Worm (Caenorhabditis elegans) whole organism, L4 larva: Measurements from ENCODE around the gene nmad-1.

Experiments used
- D1046.2 ChIP-seq: fragments of 200-800 bp; sonication (Bioruptor generic); IDR thresholded peaks from 2 replicates; pipeline ENCODE4 v1.3.6; 2022; ENCODE audit warnings: missing genetic modification characterization, missing compliant biosample characterization
- F10B5.3 ChIP-seq: sonication (generic microtip); optimal IDR thresholded peaks from 2 replicates; lab custom pipeline; 2016; ENCODE audit warnings: mild to moderate bottlenecking, missing genetic modification characterization, missing compliant biosample characterization
- F26F4.8 ChIP-seq: fragments of 200-800 bp; sonication (Bioruptor generic); conservative IDR thresholded peaks from 2 replicates; pipeline ENCODE4 v1.3.6; 2022; ENCODE audit warnings: missing genetic modification characterization, missing compliant biosample characterization
- F37D6.2 ChIP-seq: sonication (generic microtip); optimal IDR thresholded peaks from 2 replicates; lab custom pipeline; 2016; ENCODE audit warnings: mild to moderate bottlenecking, missing genetic modification characterization, missing compliant biosample characterization
- F49E8.2 ChIP-seq: sonication (generic microtip); optimal IDR thresholded peaks from 2 replicates; lab custom pipeline; 2016; ENCODE audit warnings: missing compliant biosample characterization, mild to moderate bottlenecking, missing genetic modification characterization, borderline replicate concordance
- T26A8.4 ChIP-seq: fragments of 200-800 bp; sonication (Bioruptor generic); IDR thresholded peaks from 2 replicates; pipeline ENCODE4 v1.3.6; 2022; ENCODE audit warnings: missing genetic modification characterization, missing compliant biosample characterization
- Y105C5A.15 ChIP-seq: fragments of 200-800 bp; sonication (Bioruptor generic); IDR thresholded peaks from 2 replicates; pipeline ENCODE4 v1.3.6; 2022; ENCODE audit warnings: missing genetic modification characterization, missing compliant biosample characterization
- Y48G9A.11 ChIP-seq: fragments of 200-800 bp; sonication (Bioruptor generic); IDR thresholded peaks from 2 replicates; pipeline ENCODE4 v1.3.6; 2022; ENCODE audit warnings: missing genetic modification reagents, missing genetic modification characterization, missing compliant biosample characterization
- Y5F2A.4 ChIP-seq: fragments of 200-800 bp; sonication (Bioruptor generic); optimal IDR thresholded peaks from 2 replicates; lab custom pipeline; 2018; ENCODE audit warnings: mild to moderate bottlenecking, missing genetic modification characterization, missing compliant biosample characterization
- ceh-28 ChIP-seq: fragments of 150-350 bp; optimal IDR thresholded peaks from 2 replicates; lab custom pipeline; 2014; ENCODE audit warnings: missing biosample characterization, missing genetic modification reagents, missing genetic modification characterization
- cey-2 ChIP-seq: sonication (generic microtip); optimal IDR thresholded peaks from 3 replicates; lab custom pipeline; 2017; ENCODE audit warnings: missing genetic modification characterization, mild to moderate bottlenecking, missing compliant biosample characterization, antibody characterized with exemption, borderline replicate concordance; ENCODE audit not compliant: insufficient read depth
- daf-8 ChIP-seq: fragments of 200-800 bp; sonication (Bioruptor generic); IDR thresholded peaks from 2 replicates; pipeline ENCODE4 v1.3.6; 2022; ENCODE audit warnings: missing genetic modification characterization, missing compliant biosample characterization
- dmd-8 ChIP-seq: fragments of 200-800 bp; sonication (Bioruptor generic); IDR thresholded peaks from 2 replicates; pipeline ENCODE4 v1.3.6; 2022; ENCODE audit warnings: missing genetic modification characterization, missing compliant biosample characterization
- dmd-9 ChIP-seq: fragments of 200-800 bp; sonication (Bioruptor generic); IDR thresholded peaks from 2 replicates; pipeline ENCODE4 v1.3.6; 2022; ENCODE audit warnings: missing genetic modification reagents, missing genetic modification characterization, missing compliant biosample characterization
- dpl-1 ChIP-seq: fragments of 150-350 bp; optimal IDR thresholded peaks from 2 replicates; lab custom pipeline; 2014; ENCODE audit warnings: missing biosample characterization, missing genetic modification reagents, missing genetic modification characterization
- duxl-1 ChIP-seq: sonication (generic microtip); optimal IDR thresholded peaks from 2 replicates; lab custom pipeline; 2016; ENCODE audit warnings: mild to moderate bottlenecking, missing genetic modification characterization, moderate library complexity, missing compliant biosample characterization; ENCODE audit not compliant: poor library complexity
- dve-1 ChIP-seq: sonication (generic microtip); optimal IDR thresholded peaks from 2 replicates; lab custom pipeline; 2017; ENCODE audit warnings: antibody characterized with exemption, mild to moderate bottlenecking, missing genetic modification characterization, missing compliant biosample characterization; ENCODE audit not compliant: insufficient read depth
- fkh-10 ChIP-seq: fragments of 150-350 bp; optimal IDR thresholded peaks from 2 replicates; lab custom pipeline; 2014; ENCODE audit warnings: missing biosample characterization, missing genetic modification reagents, missing genetic modification characterization
- hif-1 ChIP-seq, 2 experiments: sonication (generic microtip); optimal IDR thresholded peaks; 2 replicates each; lab custom pipeline; 2016 to 2017; ENCODE audit warnings: missing compliant biosample characterization in 2 of 2, missing genetic modification characterization in 2 of 2, missing genetic modification reagents in 2 of 2, missing genotype in 2 of 2, mild to moderate bottlenecking in 1 of 2
- hlh-11 ChIP-seq: fragments of 200-800 bp; sonication (Bioruptor generic); optimal IDR thresholded peaks from 2 replicates; lab custom pipeline; 2018; ENCODE audit warnings: mild to moderate bottlenecking, missing genetic modification characterization, missing compliant biosample characterization
- jun-1 ChIP-seq: fragments of 150-350 bp; optimal IDR thresholded peaks from 2 replicates; lab custom pipeline; 2014; ENCODE audit warnings: missing biosample characterization, missing genetic modification reagents, missing genetic modification characterization
- lin-1 ChIP-seq: fragments of 200-800 bp; sonication (Bioruptor generic); IDR thresholded peaks from 2 replicates; pipeline ENCODE4 v1.3.6; 2022; ENCODE audit warnings: missing genetic modification reagents, missing genetic modification characterization, missing compliant biosample characterization
- lin-29 ChIP-seq: fragments of 200-800 bp; sonication (Bioruptor generic); IDR thresholded peaks from 2 replicates; pipeline ENCODE4 v1.3.6; 2022; ENCODE audit warnings: missing genetic modification reagents, missing genetic modification characterization, missing compliant biosample characterization
- lin-38 ChIP-seq: fragments of 200-800 bp; sonication (Bioruptor generic); IDR thresholded peaks from 2 replicates; pipeline ENCODE4 v1.3.6; 2022; ENCODE audit warnings: missing genetic modification reagents, missing genetic modification characterization, missing compliant biosample characterization
- madf-5 ChIP-seq, 2 experiments: fragments of 200-800 bp; sonication (Bioruptor generic); IDR thresholded peaks; 2 replicates each; pipeline ENCODE4 v1.3.6; 2022; ENCODE audit warnings: missing compliant biosample characterization in 2 of 2, missing genetic modification characterization in 2 of 2
- madf-9 ChIP-seq: fragments of 200-800 bp; sonication (Bioruptor generic); conservative IDR thresholded peaks from 2 replicates; pipeline ENCODE4 v1.3.6; 2022; ENCODE audit warnings: missing genetic modification reagents, missing genetic modification characterization, missing compliant biosample characterization
- mdl-1 ChIP-seq, 2 experiments: fragments of 150-350 bp in 1 of 2; sonication (generic microtip) in 1 of 2; optimal IDR thresholded peaks; 2 replicates each; lab custom pipeline; 2014 to 2017; ENCODE audit warnings: missing biosample characterization in 2 of 2, missing genetic modification characterization in 2 of 2
- mep-1 ChIP-seq: fragments of 150-350 bp; sonication (generic microtip); optimal IDR thresholded peaks from 3 replicates; lab custom pipeline; 2014; ENCODE audit warnings: missing biosample characterization, missing genetic modification characterization
- mes-2 ChIP-seq: sonication (generic microtip); optimal IDR thresholded peaks from 2 replicates; lab custom pipeline; 2016; ENCODE audit warnings: missing genotype, mild to moderate bottlenecking, missing genetic modification characterization, missing compliant biosample characterization; ENCODE audit not compliant: poor library complexity, severe bottlenecking
- mxl-2 ChIP-seq: fragments of 200-800 bp; sonication (Bioruptor generic); conservative IDR thresholded peaks from 2 replicates; pipeline ENCODE4 v1.3.6; 2022; ENCODE audit warnings: missing genetic modification reagents, missing genetic modification characterization, missing compliant biosample characterization
- mxl-3 ChIP-seq: fragments of 200-800 bp; sonication (Bioruptor generic); optimal IDR thresholded peaks from 2 replicates; lab custom pipeline; 2018; ENCODE audit warnings: mild to moderate bottlenecking, missing genetic modification characterization, missing compliant biosample characterization
- nhr-10 ChIP-seq: fragments of 150-350 bp; optimal IDR thresholded peaks from 2 replicates; lab custom pipeline; 2014; ENCODE audit warnings: missing biosample characterization, missing genetic modification characterization
- nhr-102 ChIP-seq: sonication (generic microtip); optimal IDR thresholded peaks from 2 replicates; lab custom pipeline; 2016; ENCODE audit warnings: mild to moderate bottlenecking, missing genetic modification characterization, moderate library complexity, missing compliant biosample characterization
- nhr-11 ChIP-seq: fragments of 150-350 bp; optimal IDR thresholded peaks from 2 replicates; lab custom pipeline; 2014; ENCODE audit warnings: missing biosample characterization, missing genetic modification characterization
- nhr-41 ChIP-seq: fragments of 200-800 bp; sonication (Bioruptor generic); IDR thresholded peaks from 2 replicates; pipeline ENCODE4 v1.3.6; 2022; ENCODE audit warnings: missing genetic modification reagents, missing genetic modification characterization, missing compliant biosample characterization
- nhr-42 ChIP-seq: fragments of 200-800 bp; sonication (Bioruptor generic); IDR thresholded peaks from 2 replicates; pipeline ENCODE4 v1.3.6; 2022; ENCODE audit warnings: missing genetic modification characterization, missing compliant biosample characterization
- nhr-48 ChIP-seq: sonication (generic microtip); optimal IDR thresholded peaks from 2 replicates; lab custom pipeline; 2016; ENCODE audit warnings: mild to moderate bottlenecking, missing genetic modification characterization, missing compliant biosample characterization
- nhr-6 ChIP-seq: fragments of 150-350 bp; optimal IDR thresholded peaks from 2 replicates; lab custom pipeline; 2014; ENCODE audit warnings: missing biosample characterization, missing genetic modification characterization
- nhr-76 ChIP-seq: fragments of 150-350 bp; optimal IDR thresholded peaks from 2 replicates; lab custom pipeline; 2014; ENCODE audit warnings: missing biosample characterization, missing genetic modification characterization
- nhr-77 ChIP-seq: fragments of 150-350 bp; optimal IDR thresholded peaks from 2 replicates; lab custom pipeline; 2014; ENCODE audit warnings: missing biosample characterization, missing genetic modification characterization
- pqm-1 ChIP-seq: sonication (generic microtip); optimal IDR thresholded peaks from 2 replicates; lab custom pipeline; 2017; ENCODE audit warnings: missing biosample characterization, missing genetic modification characterization
- spr-3 ChIP-seq: fragments of 200-800 bp; sonication (Bioruptor generic); optimal IDR thresholded peaks from 2 replicates; lab custom pipeline; 2018; ENCODE audit warnings: mild to moderate bottlenecking, missing genetic modification characterization, missing compliant biosample characterization
- tra-1 ChIP-seq: fragments of 200-800 bp; sonication (Bioruptor generic); IDR thresholded peaks from 2 replicates; pipeline ENCODE4 v1.3.6; 2022; ENCODE audit warnings: missing genetic modification reagents, missing genetic modification characterization, missing compliant biosample characterization
- unc-130 ChIP-seq: sonication (generic microtip); optimal IDR thresholded peaks from 2 replicates; lab custom pipeline; 2016; ENCODE audit warnings: missing genetic modification reagents, missing genetic modification characterization, missing compliant biosample characterization
- unc-62 ChIP-seq, 3 experiments: fragments of 150-350 bp in 1 of 3; sonication (generic microtip); optimal IDR thresholded peaks in 2 of 3; peaks in 1 of 3; 1 replicate in 1 of 3; 2 replicates in 2 of 3; lab custom pipeline; 2014 to 2017; ENCODE audit warnings: missing biosample characterization in 3 of 3, missing genetic modification characterization in 3 of 3, missing genetic modification reagents in 3 of 3, missing genotype in 1 of 3
- zag-1 ChIP-seq: fragments of 150-350 bp; optimal IDR thresholded peaks from 2 replicates; lab custom pipeline; 2014; ENCODE audit warnings: missing biosample characterization, missing genetic modification characterization
- zfp-2 ChIP-seq: sonication (generic microtip); optimal IDR thresholded peaks from 2 replicates; lab custom pipeline; 2016; ENCODE audit warnings: mild to moderate bottlenecking, missing genetic modification characterization, missing compliant biosample characterization
- ztf-11 ChIP-seq: fragments of 150-350 bp; optimal IDR thresholded peaks from 2 replicates; lab custom pipeline; 2014; ENCODE audit warnings: missing biosample characterization, missing genetic modification characterization

nmad-1 gene

ce11 chrIII:5552072-5552667 is 2.6 kb downstream of the nmad-1 start, which contains the start of gene F09F7.6 (continued):
- TF ChIP-seq nhr-10 (peak; percentile 2), Y5F2A.4 (GFP tag; lab: Kevin White, UChicago) (no peak), mxl-2 (no peak), dmd-8 (GFP tag; lab: Robert Waterston, UW) (no peak), F49E8.2 (tag; lab: Kevin White, UChicago) (no peak), hlh-11 (tag; lab: Kevin White, UChicago) (peak; percentile 94), nhr-42 (GFP tag; lab: Robert Waterston, UW) (no peak), pqm-1 (tag; lab: Kevin White, UChicago) (no peak), madf-9 (no peak), dve-1 (tag; lab: Kevin White, UChicago) (peak; percentile 96)

ce11 chrIII:5550844-5551243 is 3.9 kb downstream of the nmad-1 start:
- no peak for TF ChIP-seq dmd-9 (GFP tag; lab: Robert Waterston, UW)
- no peak for TF ChIP-seq fkh-10 (GFP tag; lab: Kevin White, UChicago)
- TF ChIP-seq lin-29 (GFP tag; lab: Robert Waterston, UW): no peak
- TF ChIP-seq mdl-1 (tag; optimal IDR thresholded peaks at IDR 0.05; lab: Kevin White, UChicago): no peak
- no peak for TF ChIP-seq mxl-3
- TF ChIP-seq nhr-76 (tag; lab: Kevin White, UChicago): no peak
- TF ChIP-seq hif-1 (tag; optimal IDR thresholded peaks at IDR 0.05; lab: Kevin White, UChicago): no peak
- TF ChIP-seq dpl-1: no peak
- peak; percentile 22 for TF ChIP-seq nhr-6 (tag; lab: Kevin White, UChicago)
- no peak for TF ChIP-seq dmd-8 (GFP tag; lab: Robert Waterston, UW)
- no peak for TF ChIP-seq nhr-102
- no peak for TF ChIP-seq mes-2
- TF ChIP-seq tra-1 (GFP tag; lab: Robert Waterston, UW): 0 out of 2 replicates have a peak, but pooled peaks have one; percentile 20
- TF ChIP-seq D1046.2 (GFP tag; lab: Robert Waterston, UW): no peak
- TF ChIP-seq Y105C5A.15 (GFP tag; lab: Robert Waterston, UW): no peak
- TF ChIP-seq F49E8.2 (tag; lab: Kevin White, UChicago): no peak
- TF ChIP-seq zag-1 (tag; lab: Kevin White, UChicago): no peak
- no peak for TF ChIP-seq duxl-1
- no peak for TF ChIP-seq lin-1 (GFP tag; lab: Robert Waterston, UW)
- no peak for TF ChIP-seq mxl-2
- TF ChIP-seq jun-1: no peak
- TF ChIP-seq madf-5 (GFP tag; IDR thresholded peaks at IDR 0.05; lab: Robert Waterston, UW): no peak
- TF ChIP-seq mep-1: peak; percentile 53
- no peak for TF ChIP-seq unc-130 (GFP tag; lab: Kevin White, UChicago)
- no peak; the same call in 1 of the 2 replicates for TF ChIP-seq lin-38 (GFP tag; lab: Robert Waterston, UW)
- TF ChIP-seq F37D6.2: no peak
- TF ChIP-seq nhr-11 (tag; lab: Kevin White, UChicago): no peak
- TF ChIP-seq T26A8.4 (GFP tag; lab: Robert Waterston, UW): peak; percentile 47; the same call in 1 of the 2 replicates
- TF ChIP-seq ceh-28 (tag; lab: Kevin White, UChicago): no peak
- no peak for TF ChIP-seq spr-3 (GFP tag; lab: Kevin White, UChicago)
- TF ChIP-seq ztf-11 (tag; lab: Kevin White, UChicago): no peak
- TF ChIP-seq Y48G9A.11 (GFP tag; lab: Robert Waterston, UW): no peak
- no peak for TF ChIP-seq nhr-41 (GFP tag; lab: Robert Waterston, UW)
- TF ChIP-seq unc-62 (GFP tag; optimal IDR thresholded peaks at IDR 0.05 in 1 of 2; lab: Kevin White, UChicago): no peak
- TF ChIP-seq unc-62 (tag; optimal IDR thresholded peaks at IDR 0.05; lab: Kevin White, UChicago): no peak
- TF ChIP-seq cey-2: no peak
- TF ChIP-seq nhr-77: peak; percentile 35
- no peak for TF ChIP-seq F10B5.3 (tag; lab: Kevin White, UChicago)
- peak; percentile 62 for TF ChIP-seq dve-1 (tag; lab: Kevin White, UChicago)
- TF ChIP-seq daf-8 (GFP tag; lab: Robert Waterston, UW): no peak
- no peak for TF ChIP-seq nhr-48 (tag; lab: Kevin White, UChicago)
- TF ChIP-seq zfp-2 (tag; lab: Kevin White, UChicago): no peak
- TF ChIP-seq F26F4.8 (GFP tag; lab: Robert Waterston, UW): no peak
